Worm (Caenorhabditis elegans) whole organism, L4 larva: ENCODE results near the gene elo-3.

Experiments
- F10B5.3 ChIP-seq: sonication (generic microtip); optimal IDR thresholded peaks from 2 replicates; lab custom pipeline; 2016; ENCODE audit warnings: mild to moderate bottlenecking, missing genetic modification characterization, missing compliant biosample characterization
- F37D6.2 ChIP-seq: sonication (generic microtip); optimal IDR thresholded peaks from 2 replicates; lab custom pipeline; 2016; ENCODE audit warnings: mild to moderate bottlenecking, missing genetic modification characterization, missing compliant biosample characterization
- R02D3.7 ChIP-seq: fragments of 150-350 bp; sonication (generic microtip); optimal IDR thresholded peaks from 3 replicates; lab custom pipeline; 2014; ENCODE audit warnings: missing biosample characterization, missing genetic modification characterization
- T26A8.4 ChIP-seq: fragments of 200-800 bp; sonication (Bioruptor generic); IDR thresholded peaks from 2 replicates; pipeline ENCODE4 v1.3.6; 2022; ENCODE audit warnings: missing genetic modification characterization, missing compliant biosample characterization
- Y48G9A.11 ChIP-seq: fragments of 200-800 bp; sonication (Bioruptor generic); IDR thresholded peaks from 2 replicates; pipeline ENCODE4 v1.3.6; 2022; ENCODE audit warnings: missing genetic modification reagents, missing genetic modification characterization, missing compliant biosample characterization
- Y75B8A.6 ChIP-seq: fragments of 200-800 bp; sonication (Bioruptor generic); IDR thresholded peaks from 2 replicates; pipeline ENCODE4 v1.3.6; 2022; ENCODE audit warnings: missing genetic modification reagents, missing genetic modification characterization, missing compliant biosample characterization
- aha-1 ChIP-seq: fragments of 150-350 bp; peaks from one replicate; lab custom pipeline; 2014; ENCODE audit warnings: missing biosample characterization, missing genetic modification characterization
- aly-2 ChIP-seq: sonication (generic microtip); optimal IDR thresholded peaks from 2 replicates; lab custom pipeline; 2018; ENCODE audit warnings: missing biosample characterization, missing genetic modification characterization
- ama-1 ChIP-seq: fragments of 150-350 bp; optimal IDR thresholded peaks from 2 replicates; lab custom pipeline; 2014; ENCODE audit warnings: inconsistent platforms, mixed read lengths
- attf-4 ChIP-seq: sonication (generic microtip); optimal IDR thresholded peaks from 3 replicates; lab custom pipeline; 2017; ENCODE audit warnings: missing biosample characterization, missing genetic modification characterization
- ceh-20 ChIP-seq: fragments of 200-800 bp; sonication (Bioruptor generic); IDR thresholded peaks from 2 replicates; pipeline ENCODE4 v1.3.6; 2022; ENCODE audit warnings: missing genetic modification reagents, missing genetic modification characterization, missing compliant biosample characterization
- ceh-44 ChIP-seq: fragments of 200-800 bp; sonication (Bioruptor generic); IDR thresholded peaks from 2 replicates; pipeline ENCODE4 v1.3.6; 2022; ENCODE audit warnings: missing genetic modification reagents, missing genetic modification characterization, missing compliant biosample characterization
- ceh-82 ChIP-seq: sonication (generic microtip); optimal IDR thresholded peaks from 2 replicates; lab custom pipeline; 2017; ENCODE audit warnings: missing biosample characterization, missing genetic modification characterization
- ces-1 ChIP-seq: fragments of 150-350 bp; sonication (generic microtip); optimal IDR thresholded peaks from 4 replicates; lab custom pipeline; 2014; ENCODE audit warnings: missing biosample characterization, missing genetic modification reagents, missing genetic modification characterization
- cey-2 ChIP-seq: sonication (generic microtip); optimal IDR thresholded peaks from 3 replicates; lab custom pipeline; 2017; ENCODE audit warnings: missing genetic modification characterization, mild to moderate bottlenecking, missing compliant biosample characterization, antibody characterized with exemption, borderline replicate concordance; ENCODE audit not compliant: insufficient read depth
- daf-12 ChIP-seq: fragments of 150-350 bp; optimal IDR thresholded peaks from 2 replicates; lab custom pipeline; 2014; ENCODE audit warnings: missing biosample characterization, missing genetic modification reagents, missing genetic modification characterization
- daf-8 ChIP-seq: fragments of 200-800 bp; sonication (Bioruptor generic); IDR thresholded peaks from 2 replicates; pipeline ENCODE4 v1.3.6; 2022; ENCODE audit warnings: missing genetic modification characterization, missing compliant biosample characterization
- dmd-8 ChIP-seq: fragments of 200-800 bp; sonication (Bioruptor generic); IDR thresholded peaks from 2 replicates; pipeline ENCODE4 v1.3.6; 2022; ENCODE audit warnings: missing genetic modification characterization, missing compliant biosample characterization
- dmd-9 ChIP-seq: fragments of 200-800 bp; sonication (Bioruptor generic); IDR thresholded peaks from 2 replicates; pipeline ENCODE4 v1.3.6; 2022; ENCODE audit warnings: missing genetic modification reagents, missing genetic modification characterization, missing compliant biosample characterization
- dpl-1 ChIP-seq: fragments of 150-350 bp; optimal IDR thresholded peaks from 2 replicates; lab custom pipeline; 2014; ENCODE audit warnings: missing biosample characterization, missing genetic modification reagents, missing genetic modification characterization
- egl-27 ChIP-seq: sonication (generic microtip); optimal IDR thresholded peaks from 3 replicates; lab custom pipeline; 2017; ENCODE audit warnings: missing biosample characterization, missing genetic modification reagents, missing genetic modification characterization
- fkh-10 ChIP-seq: fragments of 150-350 bp; optimal IDR thresholded peaks from 2 replicates; lab custom pipeline; 2014; ENCODE audit warnings: missing biosample characterization, missing genetic modification reagents, missing genetic modification characterization
- gei-8 ChIP-seq: fragments of 200-800 bp; sonication (Bioruptor generic); optimal IDR thresholded peaks from 2 replicates; lab custom pipeline; 2018; ENCODE audit warnings: mild to moderate bottlenecking, missing genetic modification characterization, missing compliant biosample characterization
- hlh-30 ChIP-seq: sonication (generic microtip); optimal IDR thresholded peaks from 2 replicates; lab custom pipeline; 2017; ENCODE audit warnings: antibody characterized with exemption, mild to moderate bottlenecking, missing genetic modification characterization, missing compliant biosample characterization; ENCODE audit not compliant: insufficient read depth
- hmg-1.1 ChIP-seq: fragments of 200-800 bp; sonication (Bioruptor generic); IDR thresholded peaks from 2 replicates; pipeline ENCODE4 v1.3.6; 2022; ENCODE audit warnings: missing genetic modification reagents, missing genetic modification characterization, missing compliant biosample characterization
- jun-1 ChIP-seq: fragments of 150-350 bp; optimal IDR thresholded peaks from 2 replicates; lab custom pipeline; 2014; ENCODE audit warnings: missing biosample characterization, missing genetic modification reagents, missing genetic modification characterization
- lim-7 ChIP-seq: fragments of 200-800 bp; sonication (Bioruptor generic); IDR thresholded peaks from 2 replicates; pipeline ENCODE4 v1.3.6; 2022; ENCODE audit warnings: missing genetic modification characterization, missing compliant biosample characterization
- lin-13 ChIP-seq: fragments of 150-350 bp; optimal IDR thresholded peaks from 2 replicates; lab custom pipeline; 2014; ENCODE audit warnings: missing biosample characterization, missing genetic modification reagents, missing genetic modification characterization
- lin-38 ChIP-seq: fragments of 200-800 bp; sonication (Bioruptor generic); IDR thresholded peaks from 2 replicates; pipeline ENCODE4 v1.3.6; 2022; ENCODE audit warnings: missing genetic modification reagents, missing genetic modification characterization, missing compliant biosample characterization
- lsy-2 ChIP-seq, 2 experiments: fragments of 150-350 bp in 1 of 2; sonication (generic microtip) in 1 of 2; optimal IDR thresholded peaks; 2 replicates each; lab custom pipeline; 2014 to 2017; ENCODE audit warnings: missing biosample characterization in 2 of 2, missing genetic modification characterization in 2 of 2
- madf-9 ChIP-seq: fragments of 200-800 bp; sonication (Bioruptor generic); conservative IDR thresholded peaks from 2 replicates; pipeline ENCODE4 v1.3.6; 2022; ENCODE audit warnings: missing genetic modification reagents, missing genetic modification characterization, missing compliant biosample characterization
- mdt-29 ChIP-seq: fragments of 200-800 bp; sonication (Bioruptor generic); IDR thresholded peaks from 2 replicates; pipeline ENCODE4 v1.3.6; 2022; ENCODE audit warnings: missing genetic modification reagents, missing genetic modification characterization, missing compliant biosample characterization
- mxl-2 ChIP-seq: fragments of 200-800 bp; sonication (Bioruptor generic); conservative IDR thresholded peaks from 2 replicates; pipeline ENCODE4 v1.3.6; 2022; ENCODE audit warnings: missing genetic modification reagents, missing genetic modification characterization, missing compliant biosample characterization
- nhr-237 ChIP-seq: sonication (generic microtip); optimal IDR thresholded peaks from 2 replicates; lab custom pipeline; 2017; ENCODE audit warnings: missing biosample characterization, missing genetic modification characterization
- nhr-28 ChIP-seq: fragments of 150-350 bp; optimal IDR thresholded peaks from 2 replicates; lab custom pipeline; 2014; ENCODE audit warnings: missing biosample characterization, missing genetic modification characterization
- nhr-48 ChIP-seq: sonication (generic microtip); optimal IDR thresholded peaks from 2 replicates; lab custom pipeline; 2016; ENCODE audit warnings: mild to moderate bottlenecking, missing genetic modification characterization, missing compliant biosample characterization
- nhr-77 ChIP-seq: fragments of 150-350 bp; optimal IDR thresholded peaks from 2 replicates; lab custom pipeline; 2014; ENCODE audit warnings: missing biosample characterization, missing genetic modification characterization
- pha-4 ChIP-seq, 2 experiments: fragments of 150-350 bp in 1 of 2; fragments of 200-800 bp in 1 of 2; sonication (Bioruptor generic) in 1 of 2; IDR thresholded peaks in 1 of 2; optimal IDR thresholded peaks in 1 of 2; 2 replicates each; pipeline versions ENCODE4 v1.3.6 to Lab custom; 2014 to 2022; ENCODE audit warnings: missing genetic modification characterization in 2 of 2, missing genetic modification reagents in 2 of 2, missing biosample characterization in 1 of 2, missing compliant biosample characterization in 1 of 2
- skn-1 ChIP-seq: fragments of 150-350 bp; optimal IDR thresholded peaks from 2 replicates; lab custom pipeline; 2014; ENCODE audit warnings: missing biosample characterization, missing genetic modification characterization
- snpc-1.2 ChIP-seq: fragments of 200-800 bp; sonication (Bioruptor generic); IDR thresholded peaks from 2 replicates; pipeline ENCODE4 v1.3.6; 2022; ENCODE audit warnings: missing genetic modification reagents, missing genetic modification characterization, missing compliant biosample characterization
- tag-97 ChIP-seq: fragments of 200-800 bp; sonication (Bioruptor generic); IDR thresholded peaks from 2 replicates; pipeline ENCODE4 v1.3.6; 2022; ENCODE audit warnings: missing genetic modification characterization, missing compliant biosample characterization
- unc-62 ChIP-seq, 3 experiments: fragments of 150-350 bp in 1 of 3; sonication (generic microtip); optimal IDR thresholded peaks in 2 of 3; peaks in 1 of 3; 1 replicate in 1 of 3; 2 replicates in 2 of 3; lab custom pipeline; 2014 to 2017; ENCODE audit warnings: missing biosample characterization in 3 of 3, missing genetic modification characterization in 3 of 3, missing genetic modification reagents in 3 of 3, missing genotype in 1 of 3
- vab-7 ChIP-seq: fragments of 200-800 bp; sonication (Bioruptor generic); IDR thresholded peaks from 2 replicates; pipeline ENCODE4 v1.3.6; 2022; ENCODE audit warnings: missing genetic modification reagents, missing genetic modification characterization, missing compliant biosample characterization
- zfp-2 ChIP-seq: sonication (generic microtip); optimal IDR thresholded peaks from 2 replicates; lab custom pipeline; 2016; ENCODE audit warnings: mild to moderate bottlenecking, missing genetic modification characterization, missing compliant biosample characterization
- zfp-3 ChIP-seq: fragments of 200-800 bp; sonication (Bioruptor generic); conservative IDR thresholded peaks from 2 replicates; pipeline ENCODE4 v1.3.6; 2022; ENCODE audit warnings: missing genetic modification reagents, missing genetic modification characterization, missing compliant biosample characterization
- zip-11 ChIP-seq: fragments of 200-800 bp; sonication (Bioruptor generic); IDR thresholded peaks from 2 replicates; pipeline ENCODE4 v1.3.6; 2022; ENCODE audit warnings: missing genetic modification characterization, missing compliant biosample characterization
- zip-2 ChIP-seq: fragments of 150-350 bp; optimal IDR thresholded peaks from 2 replicates; lab custom pipeline; 2014; ENCODE audit warnings: missing biosample characterization, missing genetic modification characterization
- ztf-11 ChIP-seq: fragments of 150-350 bp; optimal IDR thresholded peaks from 2 replicates; lab custom pipeline; 2014; ENCODE audit warnings: missing biosample characterization, missing genetic modification characterization

The elo-3 gene

DNA sequence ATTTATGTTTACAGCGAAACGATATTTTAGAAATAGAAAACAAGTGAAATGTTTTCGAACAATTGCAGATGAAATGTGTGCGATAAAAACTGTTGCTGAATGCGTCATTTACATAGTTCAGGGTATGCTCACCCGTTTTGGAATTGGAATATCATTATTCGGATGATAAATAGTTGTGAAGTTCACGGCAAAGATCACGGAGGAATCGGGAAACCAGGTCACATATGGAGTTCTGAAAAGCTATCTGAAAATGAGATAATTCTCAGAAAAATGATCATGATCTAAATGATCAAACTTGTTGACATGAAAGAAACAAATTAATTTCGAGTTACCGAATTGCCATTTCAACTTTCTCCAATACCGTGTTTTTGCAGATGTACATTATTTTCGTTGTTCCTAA lies 41.8 kb upstream of the elo-3 start, which contains the start of gene best-16:
Gene best-16, minus strand, starts transcription at position 101 of the 400 bp plus-strand sequence.
- TF ChIP-seq zip-11 (GFP tag; lab: Robert Waterston, UW): no peak
- no peak for TF ChIP-seq daf-8 (GFP tag; lab: Robert Waterston, UW)
- TF ChIP-seq egl-27 (tag; lab: Kevin White, UChicago): no peak
- TF ChIP-seq madf-9: no peak
- no peak for TF ChIP-seq vab-7 (GFP tag; lab: Robert Waterston, UW)
- TF ChIP-seq mdt-29: no peak
- TF ChIP-seq R02D3.7: no peak
- TF ChIP-seq attf-4 (tag; lab: Kevin White, UChicago): no peak
- no peak for TF ChIP-seq dpl-1 (GFP tag; lab: Kevin White, UChicago)
- no peak for TF ChIP-seq ceh-82 (tag; lab: Kevin White, UChicago)
- no peak for TF ChIP-seq lin-38 (GFP tag; lab: Robert Waterston, UW)
- no peak for TF ChIP-seq pha-4 (GFP tag; IDR thresholded peaks at IDR 0.05; lab: Robert Waterston, UW)
- no peak for TF ChIP-seq pha-4 (tag; optimal IDR thresholded peaks at IDR 0.05; lab: Kevin White, UChicago)
- TF ChIP-seq hlh-30: no peak
- TF ChIP-seq dmd-8: no peak
- no peak for TF ChIP-seq unc-62 (GFP tag; optimal IDR thresholded peaks at IDR 0.05 in 1 of 2; lab: Kevin White, UChicago)
- no peak for TF ChIP-seq unc-62 (tag; optimal IDR thresholded peaks at IDR 0.05; lab: Kevin White, UChicago)
- no peak for TF ChIP-seq zfp-2 (tag; lab: Kevin White, UChicago)
- TF ChIP-seq daf-12 (tag; lab: Kevin White, UChicago): no peak
- no peak for TF ChIP-seq dmd-9 (GFP tag; lab: Robert Waterston, UW)
- no peak for TF ChIP-seq F10B5.3
- TF ChIP-seq, all 104 proteins: peak for 0

DNA sequence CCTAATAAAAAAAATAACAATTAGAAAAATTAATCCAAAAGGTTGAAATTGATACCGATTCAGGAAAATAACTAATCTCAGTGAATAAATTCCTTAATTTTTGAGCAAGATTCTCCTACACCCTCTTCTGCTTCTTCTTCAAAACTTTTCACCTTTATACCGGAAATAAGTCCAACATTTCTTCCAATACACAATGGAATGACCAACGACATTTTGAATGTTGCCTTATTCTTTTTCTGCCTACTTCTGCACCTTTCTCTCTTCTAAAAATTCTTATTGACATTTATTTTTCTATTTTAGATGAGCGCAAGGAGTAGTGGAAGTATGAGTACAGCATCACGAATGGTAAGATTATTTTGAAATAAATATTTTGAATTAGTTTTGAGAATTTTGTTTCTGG lies 40.7 kb upstream of the elo-3 start, which contains the start of gene unc-8:
Gene unc-8, plus strand, starts transcription at position 301 of the 400 bp plus-strand sequence.
- TF ChIP-seq F37D6.2 (tag; lab: Kevin White, UChicago) (no peak), nhr-77 (tag; lab: Kevin White, UChicago) (no peak), unc-62 (GFP tag; optimal IDR thresholded peaks at IDR 0.05 in 1 of 2; lab: Kevin White, UChicago) (no peak), unc-62 (tag; optimal IDR thresholded peaks at IDR 0.05; lab: Kevin White, UChicago) (no peak), fkh-10 (no peak), ceh-20 (GFP tag; lab: Robert Waterston, UW) (no peak), ceh-44 (GFP tag; lab: Robert Waterston, UW) (no peak), T26A8.4 (GFP tag; lab: Robert Waterston, UW) (no peak), ces-1 (GFP tag; lab: Kevin White, UChicago) (no peak), nhr-28 (no peak), aly-2 (tag; lab: Kevin White, UChicago) (no peak), mxl-2 (no peak), ztf-11 (no peak), gei-8 (GFP tag; lab: Kevin White, UChicago) (no peak), aha-1 (tag; lab: Kevin White, UChicago) (no peak), Y48G9A.11 (GFP tag; lab: Robert Waterston, UW) (no peak), skn-1 (tag; lab: Kevin White, UChicago) (no peak), nhr-237 (no peak), hlh-30 (no peak), lsy-2 (tag; optimal IDR thresholded peaks at IDR 0.05; lab: Kevin White, UChicago) (no peak)

- no peak for TF ChIP-seq Y75B8A.6
- no peak for TF ChIP-seq daf-8 (GFP tag; lab: Robert Waterston, UW)
Measured at ce11 chrIV:7203696-7204095, 33.8 kb upstream of the elo-3 start, which contains the start of gene R13A1.3. Gene R13A1.3 (plus strand): TSS chrIV:7203996.

DNA sequence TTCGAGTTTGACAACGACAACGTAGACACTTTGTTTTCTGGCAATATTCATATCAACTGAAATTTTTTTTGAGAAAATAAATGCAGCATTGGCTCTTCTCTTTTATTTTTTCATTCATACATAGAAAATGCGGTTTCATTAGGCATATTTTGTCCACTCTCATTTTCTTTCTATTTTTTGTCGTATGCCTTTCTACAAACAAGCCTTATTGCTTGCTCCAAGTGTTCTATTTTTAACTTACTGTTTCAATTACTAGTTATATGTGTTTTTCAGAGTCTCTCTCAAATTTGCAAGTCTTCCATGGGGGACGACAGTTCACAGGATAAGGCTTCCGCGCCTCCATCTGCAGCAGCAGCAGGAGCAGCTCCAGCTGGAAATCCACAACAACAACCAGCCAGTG lies 31.5 kb upstream of the elo-3 start, which contains the start of gene kcc-1:
Gene kcc-1, plus strand, starts transcription at position 301 of the 400 bp plus-strand sequence.
- TF ChIP-seq zfp-3: no peak
- TF ChIP-seq vab-7 (GFP tag; lab: Robert Waterston, UW): no peak
- no peak for TF ChIP-seq zip-2 (tag; lab: Kevin White, UChicago)
- TF ChIP-seq lim-7 (GFP tag; lab: Robert Waterston, UW): no peak
- TF ChIP-seq nhr-48 (tag; lab: Kevin White, UChicago): no peak
- TF ChIP-seq snpc-1.2 (GFP tag; lab: Robert Waterston, UW): no peak
- no peak for TF ChIP-seq nhr-237
- no peak for TF ChIP-seq tag-97 (GFP tag; lab: Robert Waterston, UW)
- no peak for TF ChIP-seq ama-1 (lab: Kevin White, UChicago)
- TF ChIP-seq ztf-11: no peak
- no peak for TF ChIP-seq cey-2
- TF ChIP-seq jun-1 (tag; lab: Kevin White, UChicago): no peak
- TF ChIP-seq lin-13 (GFP tag; lab: Kevin White, UChicago): no peak
- TF ChIP-seq hmg-1.1 (GFP tag; lab: Robert Waterston, UW): no peak
- TF ChIP-seq, all 104 proteins: peak for 0
